Worm (Caenorhabditis elegans): Measurements from ENCODE around the gene F43G6.8.

DNA sequence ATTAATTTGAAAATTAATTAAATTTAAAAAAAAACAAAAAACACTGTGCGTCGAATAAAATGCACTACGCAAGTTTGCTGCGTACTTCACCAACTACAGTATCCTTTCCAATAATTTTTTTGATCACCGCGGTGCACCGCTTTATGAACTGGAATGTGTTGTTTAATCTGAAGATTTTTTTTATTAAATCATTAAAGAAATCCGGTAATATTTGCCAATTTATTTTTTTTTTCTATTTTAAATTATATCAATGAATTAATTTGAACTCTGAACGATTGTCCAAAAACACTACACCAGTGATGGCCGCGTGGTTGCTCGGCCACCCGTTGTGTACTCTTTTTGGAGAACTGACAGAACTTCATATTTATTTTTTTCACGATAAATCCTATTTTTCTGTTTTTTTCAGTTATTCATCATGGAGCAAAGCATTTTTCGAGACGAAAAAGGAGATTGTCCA lies 46.8 kb upstream of the F43G6.8 start, which contains the start of gene K12D12.5:
- TF ChIP-seq dao-5 (tag; optimal IDR thresholded peaks at IDR 0.05), result no peak
- peak; percentile 25 for TF ChIP-seq W03F9.2 (tag; optimal IDR thresholded peaks at IDR 0.05)
- no peak for TF ChIP-seq him-1 (tag; optimal IDR thresholded peaks at IDR 0.05)
